Fruit fly (Drosophila melanogaster) whole organism, prepupa: Measurements from ENCODE around the gene CLIP-190.

Experiments
- Blimp-1 ChIP-seq: fragments of 200-800 bp; sonication (Bioruptor generic); optimal IDR thresholded peaks from 3 replicates; lab custom pipeline; 2017; ENCODE audit warnings: missing biosample characterization, missing genetic modification characterization, mild to moderate bottlenecking, moderate library complexity, missing genetic modification reagents
- CG10631 ChIP-seq: fragments of 200-800 bp; sonication (Bioruptor generic); optimal IDR thresholded peaks from 2 replicates; lab custom pipeline; 2016; ENCODE audit warnings: missing biosample characterization, missing genetic modification characterization
- CG10669 ChIP-seq: fragments of 200-800 bp; sonication (Bioruptor generic); optimal IDR thresholded peaks from 3 replicates; lab custom pipeline; 2018; ENCODE audit warnings: missing biosample characterization, mild to moderate bottlenecking, missing genetic modification characterization, moderate library complexity
- CG11294 ChIP-seq: fragments of 200-800 bp; sonication (Bioruptor generic); IDR thresholded peaks from 2 replicates; pipeline ENCODE4 v1.3.6; 2022; ENCODE audit warnings: missing biosample characterization, missing genetic modification characterization
- CG11762 ChIP-seq: fragments of 200-800 bp; sonication (Bioruptor generic); optimal IDR thresholded peaks from 3 replicates; lab custom pipeline; 2016; ENCODE audit warnings: missing biosample characterization, missing genetic modification characterization; ENCODE audit not compliant: insufficient read depth
- CG15336 ChIP-seq: fragments of 200-800 bp; sonication (Bioruptor generic); IDR thresholded peaks from 2 replicates; pipeline ENCODE4 v1.3.6; 2022; ENCODE audit warnings: missing biosample characterization, missing genetic modification characterization
- CG1621 ChIP-seq: fragments of 200-800 bp; sonication (Bioruptor generic); optimal IDR thresholded peaks from 3 replicates; lab custom pipeline; 2018; ENCODE audit warnings: missing biosample characterization, mild to moderate bottlenecking, missing genetic modification characterization
- CG3032 ChIP-seq: fragments of 200-800 bp; optimal IDR thresholded peaks from 2 replicates; lab custom pipeline; 2019; ENCODE audit warnings: missing biosample characterization, mild to moderate bottlenecking, missing genetic modification characterization, moderate library complexity
- CG31627 ChIP-seq: fragments of 200-800 bp; sonication (Bioruptor generic); optimal IDR thresholded peaks from 3 replicates; lab custom pipeline; 2016; ENCODE audit warnings: missing biosample characterization, missing genetic modification characterization
- CG32006 ChIP-seq: fragments of 200-800 bp; sonication (Bioruptor generic); optimal IDR thresholded peaks from 3 replicates; lab custom pipeline; 2017; ENCODE audit warnings: missing biosample characterization, mild to moderate bottlenecking, missing genetic modification characterization
- CG3919 ChIP-seq: fragments of 200-800 bp; sonication (Bioruptor generic); optimal IDR thresholded peaks from 3 replicates; lab custom pipeline; 2016; ENCODE audit warnings: missing biosample characterization, missing genetic modification characterization
- CG6163 ChIP-seq: fragments of 200-800 bp; sonication (Bioruptor generic); IDR thresholded peaks from 3 replicates; pipeline ENCODE4 v1.3.6; 2022; ENCODE audit warnings: missing biosample characterization, missing genetic modification characterization
- CG6792 ChIP-seq: fragments of 200-800 bp; sonication (Bioruptor generic); optimal IDR thresholded peaks from 3 replicates; lab custom pipeline; 2016; ENCODE audit warnings: missing biosample characterization, missing genetic modification characterization
- CG6854 ChIP-seq: fragments of 200-800 bp; sonication (Bioruptor generic); optimal IDR thresholded peaks from 2 replicates; lab custom pipeline; 2017; ENCODE audit warnings: missing biosample characterization, mild to moderate bottlenecking, missing genetic modification characterization
- CG8119 ChIP-seq: fragments of 200-800 bp; sonication (Bioruptor generic); IDR thresholded peaks from 3 replicates; pipeline ENCODE4 v1.3.6; 2022; ENCODE audit warnings: missing biosample characterization, missing genetic modification characterization
- CG8319 ChIP-seq: fragments of 200-800 bp; sonication (Bioruptor generic); optimal IDR thresholded peaks from 3 replicates; lab custom pipeline; 2016; ENCODE audit warnings: missing biosample characterization, missing genetic modification characterization
- Eip75B ChIP-seq: fragments of 200-800 bp; sonication (Bioruptor generic); optimal IDR thresholded peaks from 3 replicates; lab custom pipeline; 2016; ENCODE audit warnings: missing biosample characterization, missing genetic modification characterization
- Eip78C ChIP-seq: fragments of 200-800 bp; sonication (Bioruptor generic); peaks from one replicate; lab custom pipeline; 2016; ENCODE audit warnings: missing biosample characterization, missing genetic modification characterization
- Eip93F ChIP-seq: fragments of 200-800 bp; sonication (Bioruptor generic); optimal IDR thresholded peaks from 2 replicates; lab custom pipeline; 2016; ENCODE audit warnings: missing biosample characterization, mild to moderate bottlenecking, missing genetic modification characterization
- Ets96B ChIP-seq: fragments of 200-800 bp; optimal IDR thresholded peaks from 2 replicates; lab custom pipeline; 2019; ENCODE audit warnings: missing biosample characterization, mild to moderate bottlenecking, missing genetic modification characterization, moderate library complexity
- Hr38 ChIP-seq: sonication (Bioruptor generic); optimal IDR thresholded peaks from 2 replicates; lab custom pipeline; 2016; ENCODE audit warnings: missing biosample characterization, missing genetic modification characterization
- Hr39 ChIP-seq: fragments of 200-800 bp; sonication (Bioruptor generic); optimal IDR thresholded peaks from 2 replicates; lab custom pipeline; 2016; ENCODE audit warnings: missing biosample characterization, missing genetic modification characterization
- Hr4 ChIP-seq: fragments of 200-800 bp; sonication (Bioruptor generic); optimal IDR thresholded peaks from 3 replicates; lab custom pipeline; 2016; ENCODE audit warnings: missing biosample characterization, missing genetic modification characterization
- Lpt ChIP-seq: fragments of 200-800 bp; sonication (Bioruptor generic); optimal IDR thresholded peaks from 3 replicates; lab custom pipeline; 2016; ENCODE audit warnings: missing biosample characterization, missing genetic modification characterization
- Met ChIP-seq: fragments of 200-800 bp; sonication (Bioruptor generic); optimal IDR thresholded peaks from 3 replicates; lab custom pipeline; 2016; ENCODE audit warnings: missing biosample characterization, missing genetic modification characterization
- OdsH ChIP-seq: fragments of 200-800 bp; sonication (Bioruptor generic); optimal IDR thresholded peaks from 3 replicates; lab custom pipeline; 2016; ENCODE audit warnings: missing biosample characterization, missing genetic modification characterization
- Smox ChIP-seq: fragments of 200-800 bp; sonication (Bioruptor generic); optimal IDR thresholded peaks from 3 replicates; lab custom pipeline; 2016; ENCODE audit warnings: missing biosample characterization, missing genetic modification characterization
- Sox14 ChIP-seq: fragments of 200-800 bp; sonication (Bioruptor generic); optimal IDR thresholded peaks from 3 replicates; lab custom pipeline; 2016; ENCODE audit warnings: missing biosample characterization, missing genetic modification characterization
- Sox15 ChIP-seq: fragments of 200-800 bp; sonication (Bioruptor generic); optimal IDR thresholded peaks from 3 replicates; lab custom pipeline; 2016; ENCODE audit warnings: missing biosample characterization, missing genetic modification characterization
- achi ChIP-seq: fragments of 200-800 bp; sonication (Bioruptor generic); optimal IDR thresholded peaks from 3 replicates; lab custom pipeline; 2016; ENCODE audit warnings: missing biosample characterization, missing genetic modification characterization
- acj6 ChIP-seq: fragments of 200-800 bp; sonication (Bioruptor generic); optimal IDR thresholded peaks from 3 replicates; lab custom pipeline; 2016; ENCODE audit warnings: missing biosample characterization, missing genetic modification characterization
- cyc ChIP-seq: fragments of 200-800 bp; sonication (Bioruptor generic); optimal IDR thresholded peaks from 3 replicates; lab custom pipeline; 2016; ENCODE audit warnings: missing biosample characterization, missing genetic modification characterization
- dac ChIP-seq: fragments of 200-800 bp; sonication (Bioruptor generic); optimal IDR thresholded peaks from 2 replicates; lab custom pipeline; 2017; ENCODE audit warnings: missing biosample characterization, mild to moderate bottlenecking, missing genetic modification characterization
- eg ChIP-seq: fragments of 200-800 bp; sonication (Bioruptor generic); IDR thresholded peaks from 3 replicates; pipeline ENCODE4 v1.3.6; 2022; ENCODE audit warnings: missing biosample characterization, missing genetic modification characterization
- fd59A ChIP-seq: fragments of 200-800 bp; sonication (Bioruptor generic); optimal IDR thresholded peaks from 2 replicates; lab custom pipeline; 2017; ENCODE audit warnings: missing biosample characterization, mild to moderate bottlenecking, missing genetic modification characterization, missing genetic modification reagents
- fkh ChIP-seq: fragments of 200-800 bp; sonication (Bioruptor generic); optimal IDR thresholded peaks from 3 replicates; lab custom pipeline; 2017; ENCODE audit warnings: missing biosample characterization, mild to moderate bottlenecking, missing genetic modification characterization, moderate library complexity
- lz ChIP-seq: fragments of 200-800 bp; sonication (Bioruptor generic); optimal IDR thresholded peaks from 3 replicates; lab custom pipeline; 2016; ENCODE audit warnings: missing biosample characterization, missing genetic modification characterization
- pdm3 ChIP-seq: fragments of 200-800 bp; sonication (Bioruptor generic); optimal IDR thresholded peaks from 3 replicates; lab custom pipeline; 2016; ENCODE audit warnings: missing biosample characterization, missing genetic modification characterization
- salr ChIP-seq, 2 experiments: fragments of 200-800 bp; sonication (Bioruptor generic); optimal IDR thresholded peaks; 3 replicates each; lab custom pipeline; 2016 to 2018; ENCODE audit warnings: missing biosample characterization in 2 of 2, missing genetic modification characterization in 2 of 2, mild to moderate bottlenecking in 1 of 2
- spab ChIP-seq: fragments of 200-800 bp; sonication (Bioruptor generic); optimal IDR thresholded peaks from 2 replicates; lab custom pipeline; 2017; ENCODE audit warnings: missing biosample characterization, mild to moderate bottlenecking, missing genetic modification characterization, missing genetic modification reagents
- ss ChIP-seq, 2 experiments: fragments of 200-800 bp; sonication (Bioruptor generic); optimal IDR thresholded peaks; 2 replicates in 1 of 2; 3 replicates in 1 of 2; lab custom pipeline; 2017 to 2018; ENCODE audit warnings: mild to moderate bottlenecking in 2 of 2, missing biosample characterization in 2 of 2, missing genetic modification characterization in 2 of 2, moderate library complexity in 1 of 2
- svp ChIP-seq: fragments of 200-800 bp; sonication (Bioruptor generic); peaks from one replicate; lab custom pipeline; 2016; ENCODE audit warnings: missing biosample characterization, missing genetic modification characterization
- topi ChIP-seq: fragments of 200-800 bp; sonication (Bioruptor generic); optimal IDR thresholded peaks from 3 replicates; lab custom pipeline; 2016; ENCODE audit warnings: missing biosample characterization, missing genetic modification characterization
- vri ChIP-seq: fragments of 200-800 bp; sonication (Bioruptor generic); optimal IDR thresholded peaks from 3 replicates; lab custom pipeline; 2016; ENCODE audit warnings: missing biosample characterization, mild to moderate bottlenecking, missing genetic modification characterization

CLIP-190 gene

dm6 chr2L:17429788-17430587 is 45.5 kb downstream of the CLIP-190 start (continued):
- TF ChIP-seq svp (GFP tag; lab: Kevin White, UChicago) (peak; percentile 91), CG32006 (peak; percentile 95), Smox (peak; percentile 77), Hr4 (GFP tag; lab: Kevin White, UChicago) (peak; percentile 66), achi (GFP tag; lab: Kevin White, UChicago) (peak; percentile 81), acj6 (GFP tag; lab: Kevin White, UChicago) (peak; percentile 95), Lpt (peak; percentile 93), CG8119 (GFP tag; lab: Robert Waterston, UW) (peak; percentile 94), Eip93F (peak; percentile 35), CG3919 (peak; percentile 81), Hr39 (GFP tag; lab: Kevin White, UChicago) (peak; percentile 87), vri (peak; percentile 55), eg (GFP tag; lab: Robert Waterston, UW) (peak; percentile 87), Ets96B (tag; lab: Kevin White, UChicago) (peak; percentile 62), dac (peak; percentile 68), CG10631 (GFP tag; lab: Kevin White, UChicago) (peak; percentile 90), CG11762 (peak; percentile 95), CG15336 (peak; percentile 93)

- no peak for TF ChIP-seq Smox
- peak; percentile 60 for TF ChIP-seq CG15336
- TF ChIP-seq CG11294 (GFP tag; lab: Robert Waterston, UW) = no peak
- no peak for TF ChIP-seq spab (GFP tag; lab: Kevin White, UChicago)
- TF ChIP-seq eg (GFP tag; lab: Robert Waterston, UW) = no peak
- TF ChIP-seq CG6854 = peak; percentile 2
- no peak for TF ChIP-seq CG1621 (tag; lab: Kevin White, UChicago)
- TF ChIP-seq CG8119 (GFP tag; lab: Robert Waterston, UW) = peak; percentile 62
- TF ChIP-seq Sox15 = peak; percentile 2
- no peak for TF ChIP-seq lz (GFP tag; lab: Kevin White, UChicago)
- TF ChIP-seq CG3032 (tag; lab: Kevin White, UChicago) = no peak
- TF ChIP-seq Blimp-1 (GFP tag; lab: Kevin White, UChicago) = peak; percentile 86
- no peak for TF ChIP-seq svp (GFP tag; lab: Kevin White, UChicago)
- no peak for TF ChIP-seq CG11762
- TF ChIP-seq fd59A (GFP tag; lab: Kevin White, UChicago) = no peak
- TF ChIP-seq Eip78C (GFP tag; lab: Kevin White, UChicago) = no peak
- TF ChIP-seq Hr38 (GFP tag; lab: Kevin White, UChicago) = no peak
- TF ChIP-seq CG10631 (GFP tag; lab: Kevin White, UChicago) = no peak
- no peak for TF ChIP-seq salr (GFP tag; optimal IDR thresholded peaks at IDR 0.05; lab: Kevin White, UChicago)
- no peak for TF ChIP-seq CG10669 (GFP tag; lab: Kevin White, UChicago)
- peak; percentile 89 for TF ChIP-seq vri
- no peak for TF ChIP-seq topi (GFP tag; lab: Kevin White, UChicago)
- peak; percentile 61 for TF ChIP-seq Ets96B (tag; lab: Kevin White, UChicago)
- TF ChIP-seq CG31627 (GFP tag; lab: Kevin White, UChicago) = peak; percentile 18
- no peak for TF ChIP-seq Eip75B (GFP tag; lab: Kevin White, UChicago)
- TF ChIP-seq CG6792 (GFP tag; lab: Kevin White, UChicago) = no peak
- no peak for TF ChIP-seq CG8319
- no peak for TF ChIP-seq ss (GFP tag; optimal IDR thresholded peaks at IDR 0.05; lab: Kevin White, UChicago)
- TF ChIP-seq Sox14 = no peak
- TF ChIP-seq CG3919 = no peak
- peak; percentile 10; the same call in 2 of the 3 replicates for TF ChIP-seq CG6163 (GFP tag; lab: Robert Waterston, UW)
- TF ChIP-seq Eip93F = no peak
- TF ChIP-seq acj6 (GFP tag; lab: Kevin White, UChicago) = no peak
- no peak for TF ChIP-seq OdsH (GFP tag; lab: Kevin White, UChicago)
- TF ChIP-seq pdm3 (GFP tag; lab: Kevin White, UChicago) = peak; percentile 44
- no peak for TF ChIP-seq fkh (GFP tag; lab: Kevin White, UChicago)
- no peak for TF ChIP-seq Hr39 (GFP tag; lab: Kevin White, UChicago)
- no peak for TF ChIP-seq cyc
- TF ChIP-seq Met = no peak
Observed at dm6 chr2L:17430602-17431358, 46.3 kb downstream of the CLIP-190 start.
